Worm (Caenorhabditis elegans): ENCODE results near the gene srh-41.

ce11 chrII:14236569-14236968, 50.6 kb downstream of the srh-41 start:
- TF ChIP-seq dao-5 (tag; optimal IDR thresholded peaks at IDR 0.05) (no peak), him-1 (tag; optimal IDR thresholded peaks at IDR 0.05) (no peak), W03F9.2 (tag; optimal IDR thresholded peaks at IDR 0.05) (no peak)

Measured in whole organism, L4/young adult.